Fruit fly (Drosophila melanogaster) whole organism, embryonic: Measurements from ENCODE around the gene Gas8.

Source experiments
- Abd-B ChIP-seq: fragments of 200-800 bp; sonication (Bioruptor generic); optimal IDR thresholded peaks from 2 replicates; lab custom pipeline; 2018; ENCODE audit warnings: missing biosample characterization, mild to moderate bottlenecking, missing genetic modification characterization, moderate library complexity
- Adf1 ChIP-seq: fragments of 200-800 bp; sonication (Bioruptor generic); IDR thresholded peaks from 2 replicates; pipeline ENCODE4 v1.3.6; 2022; ENCODE audit warnings: missing biosample characterization, missing genetic modification characterization
- CG10321 ChIP-seq: fragments of 200-800 bp; sonication (Bioruptor generic); IDR thresholded peaks from 2 replicates; pipeline ENCODE4 v1.3.6; 2022; ENCODE audit warnings: missing biosample characterization, missing genetic modification characterization
- CG10543 ChIP-seq: fragments of 200-800 bp; sonication (Bioruptor generic); optimal IDR thresholded peaks from 3 replicates; lab custom pipeline; 2017; ENCODE audit warnings: missing biosample characterization, mild to moderate bottlenecking, missing genetic modification characterization, moderate library complexity
- CG11093 ChIP-seq: fragments of 200-800 bp; sonication (Bioruptor generic); IDR thresholded peaks from 3 replicates; pipeline ENCODE4 v1.3.6; 2022; ENCODE audit warnings: missing biosample characterization, missing genetic modification characterization
- CG12104 ChIP-seq: fragments of 200-800 bp; sonication (Bioruptor generic); optimal IDR thresholded peaks from 3 replicates; lab custom pipeline; 2016; ENCODE audit warnings: missing biosample characterization, missing genetic modification characterization
- CG14014 ChIP-seq: fragments of 200-800 bp; sonication (Bioruptor generic); IDR thresholded peaks from 2 replicates; pipeline ENCODE4 v1.3.6; 2022; ENCODE audit warnings: missing biosample characterization, missing genetic modification characterization
- CG2129 ChIP-seq: fragments of 200-800 bp; sonication (Bioruptor generic); IDR thresholded peaks from 2 replicates; pipeline ENCODE4 v1.3.6; 2022; ENCODE audit warnings: missing biosample characterization, missing genetic modification characterization; ENCODE audit not compliant: partially characterized antibody
- CG30431 ChIP-seq: fragments of 200-800 bp; sonication (Bioruptor generic); optimal IDR thresholded peaks from 2 replicates; lab custom pipeline; 2017; ENCODE audit warnings: missing biosample characterization, missing genetic modification characterization
- CG31365 ChIP-seq: fragments of 200-800 bp; sonication (Bioruptor generic); optimal IDR thresholded peaks from 2 replicates; lab custom pipeline; 2018; ENCODE audit warnings: missing biosample characterization, mild to moderate bottlenecking, missing genetic modification characterization
- CG32767 ChIP-seq: fragments of 200-800 bp; sonication (Bioruptor generic); IDR thresholded peaks from 2 replicates; pipeline ENCODE4 v1.3.6; 2022; ENCODE audit warnings: missing biosample characterization, missing genetic modification characterization
- CG32772 ChIP-seq: fragments of 200-800 bp; sonication (Bioruptor generic); IDR thresholded peaks from 2 replicates; pipeline ENCODE4 v1.3.6; 2022; ENCODE audit warnings: missing biosample characterization, missing genetic modification characterization
- CG34422 ChIP-seq: fragments of 200-800 bp; sonication (Bioruptor generic); IDR thresholded peaks from 3 replicates; pipeline ENCODE4 v1.3.6; 2022; ENCODE audit warnings: missing biosample characterization, missing genetic modification characterization
- CG42726 ChIP-seq: fragments of 200-800 bp; sonication (Bioruptor generic); IDR thresholded peaks from 2 replicates; pipeline ENCODE4 v1.3.6; 2022; ENCODE audit warnings: missing biosample characterization, missing genetic modification characterization; ENCODE audit not compliant: partially characterized antibody
- CG6272 ChIP-seq: fragments of 200-800 bp; sonication (Bioruptor generic); IDR thresholded peaks from 2 replicates; pipeline ENCODE4 v1.3.6; 2022; ENCODE audit warnings: missing biosample characterization, missing genetic modification characterization
- CG6683 ChIP-seq: fragments of 200-800 bp; sonication (Bioruptor generic); optimal IDR thresholded peaks from 2 replicates; lab custom pipeline; 2017; ENCODE audit warnings: missing biosample characterization, mild to moderate bottlenecking, missing genetic modification characterization, missing genetic modification reagents
- CG6765 ChIP-seq: fragments of 200-800 bp; sonication (Bioruptor generic); optimal IDR thresholded peaks from 3 replicates; lab custom pipeline; 2017; ENCODE audit warnings: missing biosample characterization, mild to moderate bottlenecking, missing genetic modification characterization
- CG7745 ChIP-seq: fragments of 200-800 bp; sonication (Bioruptor generic); optimal IDR thresholded peaks from 2 replicates; lab custom pipeline; 2018; ENCODE audit warnings: missing biosample characterization, mild to moderate bottlenecking, missing genetic modification characterization, moderate library complexity
- CG8281 ChIP-seq: fragments of 200-800 bp; sonication (Bioruptor generic); optimal IDR thresholded peaks from 2 replicates; lab custom pipeline; 2018; ENCODE audit warnings: missing biosample characterization, mild to moderate bottlenecking, missing genetic modification characterization, moderate library complexity
- D19B ChIP-seq: fragments of 200-800 bp; sonication (Bioruptor generic); optimal IDR thresholded peaks from 2 replicates; lab custom pipeline; 2017; ENCODE audit warnings: missing biosample characterization, mild to moderate bottlenecking, missing genetic modification characterization
- Dll ChIP-seq: fragments of 200-800 bp; sonication (Bioruptor generic); IDR thresholded peaks from 4 replicates; pipeline ENCODE4 v1.3.6; 2022; ENCODE audit warnings: missing biosample characterization, missing genetic modification characterization; ENCODE audit not compliant: partially characterized antibody
- Dp ChIP-seq: fragments of 200-800 bp; sonication (Bioruptor generic); optimal IDR thresholded peaks from 2 replicates; lab custom pipeline; 2018; ENCODE audit warnings: missing biosample characterization, mild to moderate bottlenecking, missing genetic modification characterization, moderate library complexity
- Ets97D ChIP-seq: fragments of 200-800 bp; sonication (Bioruptor generic); optimal IDR thresholded peaks from 3 replicates; lab custom pipeline; 2016; ENCODE audit warnings: missing biosample characterization, missing genetic modification characterization
- Hand ChIP-seq: fragments of 200-800 bp; sonication (Bioruptor generic); optimal IDR thresholded peaks from 2 replicates; lab custom pipeline; 2017; ENCODE audit warnings: mild to moderate bottlenecking, missing biosample characterization, missing genetic modification reagents, missing genetic modification characterization
- Hr3 ChIP-seq: fragments of 200-800 bp; sonication (Bioruptor generic); optimal IDR thresholded peaks from 3 replicates; lab custom pipeline; 2016; ENCODE audit warnings: missing biosample characterization, missing genetic modification characterization
- Oaz ChIP-seq: fragments of 200-800 bp; sonication (Bioruptor generic); IDR thresholded peaks from 2 replicates; pipeline ENCODE4 v1.3.6; 2022; ENCODE audit warnings: missing biosample characterization, missing genetic modification characterization
- Opbp ChIP-seq: fragments of 200-800 bp; sonication (Bioruptor generic); IDR thresholded peaks from 3 replicates; pipeline ENCODE4 v1.3.6; 2022; ENCODE audit warnings: missing biosample characterization, missing genetic modification characterization; ENCODE audit not compliant: partially characterized antibody
- Side ChIP-seq: fragments of 200-800 bp; sonication (Bioruptor generic); optimal IDR thresholded peaks from 2 replicates; lab custom pipeline; 2016; ENCODE audit warnings: missing biosample characterization, missing genetic modification characterization
- Sox102F ChIP-seq: fragments of 200-800 bp; sonication (Bioruptor generic); optimal IDR thresholded peaks from 2 replicates; lab custom pipeline; 2018; ENCODE audit warnings: missing biosample characterization, mild to moderate bottlenecking, missing genetic modification characterization, moderate library complexity
- ap ChIP-seq: fragments of 200-800 bp; sonication (Bioruptor generic); IDR thresholded peaks from 2 replicates; pipeline ENCODE4 v1.3.6; 2022; ENCODE audit warnings: missing biosample characterization, missing genetic modification characterization
- crol ChIP-seq: fragments of 200-800 bp; sonication (Bioruptor generic); IDR thresholded peaks from 2 replicates; pipeline ENCODE4 v1.3.6; 2022; ENCODE audit warnings: missing biosample characterization, missing genetic modification characterization
- dan ChIP-seq: fragments of 200-800 bp; sonication (Bioruptor generic); IDR thresholded peaks from 2 replicates; pipeline ENCODE4 v1.3.6; 2022; ENCODE audit warnings: missing biosample characterization, missing genetic modification characterization
- dm ChIP-seq: fragments of 200-800 bp; sonication (Bioruptor generic); optimal IDR thresholded peaks from 3 replicates; lab custom pipeline; 2016; ENCODE audit warnings: missing biosample characterization, missing genetic modification characterization
- gcm ChIP-seq: fragments of 200-800 bp; sonication (Bioruptor generic); optimal IDR thresholded peaks from 2 replicates; lab custom pipeline; 2019; ENCODE audit warnings: missing biosample characterization, mild to moderate bottlenecking, missing genetic modification characterization, moderate library complexity
- gfzf ChIP-seq: fragments of 200-800 bp; sonication (Bioruptor generic); optimal IDR thresholded peaks from 2 replicates; lab custom pipeline; 2016; ENCODE audit warnings: missing biosample characterization, mild to moderate bottlenecking, missing genetic modification characterization, moderate library complexity
- ham ChIP-seq: fragments of 200-800 bp; sonication (Bioruptor generic); IDR thresholded peaks from 2 replicates; pipeline ENCODE4 v1.3.6; 2022; ENCODE audit warnings: missing biosample characterization, missing genetic modification characterization
- ken ChIP-seq: fragments of 200-800 bp; sonication (Bioruptor generic); IDR thresholded peaks from 3 replicates; pipeline ENCODE4 v1.3.6; 2022; ENCODE audit warnings: missing biosample characterization, missing genetic modification characterization
- knrl ChIP-seq: fragments of 200-800 bp; sonication (Bioruptor generic); IDR thresholded peaks from 3 replicates; pipeline ENCODE4 v1.3.6; 2022; ENCODE audit warnings: missing biosample characterization, missing genetic modification characterization; ENCODE audit not compliant: partially characterized antibody
- lbe ChIP-seq: fragments of 200-800 bp; sonication (Bioruptor generic); optimal IDR thresholded peaks from 2 replicates; lab custom pipeline; 2016; ENCODE audit warnings: missing biosample characterization, mild to moderate bottlenecking, missing genetic modification characterization
- nau ChIP-seq: fragments of 200-800 bp; sonication (Bioruptor generic); optimal IDR thresholded peaks from 3 replicates; lab custom pipeline; 2017; ENCODE audit warnings: missing biosample characterization, mild to moderate bottlenecking, missing genetic modification characterization, missing genetic modification reagents
- pum ChIP-seq: fragments of 200-800 bp; sonication (Bioruptor generic); optimal IDR thresholded peaks from 2 replicates; lab custom pipeline; 2016; ENCODE audit warnings: missing biosample characterization, missing genetic modification characterization
- ro ChIP-seq: fragments of 200-800 bp; sonication (Bioruptor generic); IDR thresholded peaks from 2 replicates; pipeline ENCODE4 v1.3.6; 2022; ENCODE audit warnings: missing biosample characterization, missing genetic modification characterization
- shn ChIP-seq: fragments of 200-800 bp; sonication (Bioruptor generic); optimal IDR thresholded peaks from 3 replicates; lab custom pipeline; 2016; ENCODE audit warnings: missing biosample characterization, missing genetic modification characterization
- slbo ChIP-seq: fragments of 200-800 bp; sonication (Bioruptor generic); IDR thresholded peaks from 2 replicates; pipeline ENCODE4 v1.3.6; 2022; ENCODE audit warnings: missing biosample characterization, missing genetic modification characterization
- slou ChIP-seq: fragments of 200-800 bp; sonication (Bioruptor generic); optimal IDR thresholded peaks from 3 replicates; lab custom pipeline; 2016; ENCODE audit warnings: missing biosample characterization, missing genetic modification characterization
- stc ChIP-seq: fragments of 200-800 bp; sonication (Bioruptor generic); IDR thresholded peaks from 2 replicates; pipeline ENCODE4 v1.3.6; 2022; ENCODE audit warnings: missing biosample characterization, missing genetic modification characterization
- twi ChIP-seq: fragments of 200-800 bp; optimal IDR thresholded peaks from 2 replicates; lab custom pipeline; 2019; ENCODE audit warnings: missing biosample characterization, mild to moderate bottlenecking, missing genetic modification characterization, moderate library complexity
- unpg ChIP-seq: fragments of 200-800 bp; sonication (Bioruptor generic); optimal IDR thresholded peaks from 3 replicates; lab custom pipeline; 2018; ENCODE audit warnings: missing biosample characterization, mild to moderate bottlenecking, missing genetic modification characterization, moderate library complexity
- yki ChIP-seq: fragments of >200 bp; optimal IDR thresholded peaks from 3 replicates; lab custom pipeline; 2018

Gene Gas8

dm6 chrX:3545849-3546518 lies 41.3 kb upstream of the Gas8 start (continued):
- TF ChIP-seq CG14014 (GFP tag; lab: Robert Waterston, UW) (peak; percentile 43; the same call in 1 of the 2 replicates), shn (GFP tag; lab: Kevin White, UChicago) (peak; percentile 45), CG32767 (GFP tag; lab: Robert Waterston, UW) (peak; percentile 85), CG34422 (GFP tag; lab: Robert Waterston, UW) (peak; percentile 46; the same call in 2 of the 3 replicates), CG7745 (tag; lab: Kevin White, UChicago) (peak; percentile 69), yki (no peak), twi (peak; percentile 70), CG8281 (tag; lab: Kevin White, UChicago) (peak; percentile 40), knrl (peak; percentile 42; the same call in 1 of the 3 replicates), dm (peak; percentile 65), CG32772 (GFP tag; lab: Robert Waterston, UW) (peak; percentile 80), slou (GFP tag; lab: Kevin White, UChicago) (no peak), Oaz (GFP tag; lab: Robert Waterston, UW) (peak; percentile 19; the same call in 1 of the 2 replicates), CG10543 (GFP tag; lab: Kevin White, UChicago) (no peak), crol (peak; percentile 46; the same call in 1 of the 2 replicates), CG42726 (GFP tag; lab: Robert Waterston, UW) (peak; percentile 75; the same call in 1 of the 2 replicates), Dll (peak; percentile 25; the same call in 1 of the 4 replicates), Side (GFP tag; lab: Kevin White, UChicago) (no peak), unpg (GFP tag; lab: Kevin White, UChicago) (peak; percentile 94), CG11093 (peak; percentile 62; the same call in 2 of the 3 replicates), stc (GFP tag; lab: Robert Waterston, UW) (peak; percentile 88), Sox102F (GFP tag; lab: Kevin White, UChicago) (peak; percentile 96), ham (no peak), Opbp (GFP tag; lab: Robert Waterston, UW) (no peak; the same call in 1 of the 3 replicates), Dp (GFP tag; lab: Kevin White, UChicago) (no peak), ap (GFP tag; lab: Robert Waterston, UW) (peak; percentile 81), CG10321 (GFP tag; lab: Robert Waterston, UW) (peak; percentile 68), Hand (GFP tag; lab: Kevin White, UChicago) (no peak), CG30431 (GFP tag; lab: Kevin White, UChicago) (peak; percentile 69), gfzf (no peak), slbo (GFP tag; lab: Robert Waterston, UW) (peak; percentile 57), CG12104 (GFP tag; lab: Kevin White, UChicago) (peak; percentile 70), Abd-B (peak; percentile 79), pum (GFP tag; lab: Kevin White, UChicago) (peak; percentile 47), nau (GFP tag; lab: Kevin White, UChicago) (peak; percentile 66), lbe (GFP tag; lab: Kevin White, UChicago) (no peak), ken (peak; percentile 89), CG6765 (GFP tag; lab: Kevin White, UChicago) (no peak), CG6683 (peak; percentile 54), Adf1 (GFP tag; lab: Robert Waterston, UW) (no peak), CG2129 (GFP tag; lab: Robert Waterston, UW) (no peak), Ets97D (GFP tag; lab: Kevin White, UChicago) (no peak), CG6272 (GFP tag; lab: Robert Waterston, UW) (peak; percentile 46), CG31365 (tag; lab: Kevin White, UChicago) (peak; percentile 5), D19B (GFP tag; lab: Kevin White, UChicago) (no peak), gcm (GFP tag; lab: Kevin White, UChicago) (peak; percentile 93), dan (GFP tag; lab: Robert Waterston, UW) (no peak; the same call in 1 of the 2 replicates), ro (0 out of 2 replicates have a peak, but pooled peaks have one; percentile 9), Hr3 (peak; percentile 85)
